Worm (Caenorhabditis elegans) whole organism, L2 larva: ENCODE results near the gene Y105C5B.8.

Source experiments
- elt-3 ChIP-seq: sonication (generic microtip); optimal IDR thresholded peaks from 2 replicates; lab custom pipeline; 2017; ENCODE audit warnings: missing biosample characterization, missing genetic modification characterization
- mdl-1 ChIP-seq, 2 experiments: fragments of 150-350 bp in 1 of 2; sonication (generic microtip) in 1 of 2; optimal IDR thresholded peaks; 2 replicates each; lab custom pipeline; 2017; ENCODE audit warnings: missing biosample characterization in 2 of 2, missing genetic modification characterization in 2 of 2
- skn-1 ChIP-seq: sonication (generic microtip); optimal IDR thresholded peaks from 2 replicates; lab custom pipeline; 2017; ENCODE audit warnings: missing biosample characterization, missing genetic modification characterization
- zag-1 ChIP-seq: fragments of 150-350 bp; optimal IDR thresholded peaks from 2 replicates; lab custom pipeline; 2014; ENCODE audit warnings: missing biosample characterization, missing genetic modification characterization
- ztf-11 ChIP-seq: sonication (generic microtip); optimal IDR thresholded peaks from 2 replicates; lab custom pipeline; 2017; ENCODE audit warnings: missing biosample characterization, missing genetic modification characterization

DNA sequence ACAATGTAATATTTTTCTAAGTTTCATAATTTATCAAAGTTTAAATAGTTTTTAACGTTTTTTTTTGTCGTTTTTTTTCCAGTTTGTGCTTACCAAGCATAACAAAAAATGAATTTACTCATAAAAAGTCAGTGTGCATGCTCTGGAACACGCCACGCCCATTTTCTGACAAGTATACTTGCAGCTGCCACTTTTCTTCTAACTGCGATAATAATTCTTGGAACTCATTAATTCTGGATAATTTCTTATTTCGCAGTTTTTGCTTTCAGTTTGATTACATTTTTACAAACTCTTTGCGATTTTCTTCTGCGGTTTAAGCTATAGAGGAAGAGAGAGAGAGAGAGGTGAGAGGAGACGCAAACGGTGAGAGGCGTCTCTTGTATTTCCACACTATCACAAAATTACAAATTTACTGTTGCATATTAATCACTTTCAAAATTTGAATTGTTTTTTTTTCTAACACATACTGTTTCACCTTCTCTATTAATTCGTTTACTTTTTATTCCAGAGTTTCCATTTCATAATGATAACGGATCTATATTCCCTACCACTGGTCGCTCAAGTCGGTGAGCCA is 20.5 kb downstream of the Y105C5B.8 start, which contains the start of gene srv-15:
- no peak for TF ChIP-seq skn-1 (tag; lab: Kevin White, UChicago)
- no peak for TF ChIP-seq ztf-11 (tag; lab: Kevin White, UChicago)
- no peak for TF ChIP-seq mdl-1 (tag; optimal IDR thresholded peaks at IDR 0.05; lab: Kevin White, UChicago)
- no peak for TF ChIP-seq zag-1 (tag; lab: Kevin White, UChicago)
- TF ChIP-seq elt-3: no peak
